Worm (Caenorhabditis elegans): ENCODE measurements around the gene cln-3.1.

ce11 chrV:11231177-11231576 lies 34.3 kb downstream of the cln-3.1 start:
- no peak for TF ChIP-seq snpc-4 (tag; optimal IDR thresholded peaks at IDR 0.05)
- no peak for TF ChIP-seq ZK337.2 (GFP tag; IDR thresholded peaks at IDR 0.05)
- TF ChIP-seq lin-13 (GFP tag; optimal IDR thresholded peaks at IDR 0.05) = no peak
- TF ChIP-seq fkh-10 (GFP tag; optimal IDR thresholded peaks at IDR 0.05) = no peak
- no peak for TF ChIP-seq ceh-62 (tag; optimal IDR thresholded peaks at IDR 0.05)
- TF ChIP-seq nhr-76 (tag; optimal IDR thresholded peaks at IDR 0.05) = no peak
- no peak for TF ChIP-seq mep-1 (tag; optimal IDR thresholded peaks at IDR 0.05)
- TF ChIP-seq pha-4 (GFP tag; IDR thresholded peaks at IDR 0.05) = no peak
- TF ChIP-seq pha-4 (tag; optimal IDR thresholded peaks at IDR 0.05) = no peak
